Worm (Caenorhabditis elegans) whole organism, young adult: ENCODE measurements around the gene knl-3.

Experiments
- Y79H2A.3 ChIP-seq: fragments of 200-800 bp; sonication (Bioruptor generic); conservative IDR thresholded peaks from 2 replicates; pipeline ENCODE4 v1.3.6; 2022; ENCODE audit warnings: missing genetic modification reagents, missing genetic modification characterization, missing compliant biosample characterization
- akir-1 ChIP-seq: fragments of 200-800 bp; sonication (Bioruptor generic); optimal IDR thresholded peaks from 2 replicates; lab custom pipeline; 2018; ENCODE audit warnings: mild to moderate bottlenecking, missing genetic modification characterization, moderate library complexity, missing compliant biosample characterization
- ama-1 ChIP-seq, 3 experiments: fragments of 150-350 bp in 1 of 3; sonication (generic microtip) in 2 of 3; optimal IDR thresholded peaks; 2 replicates each; lab custom pipeline; 2014 to 2018; ENCODE audit warnings: missing biosample characterization in 2 of 3, missing genetic modification characterization in 2 of 3, missing genetic modification reagents in 2 of 3
- bed-2 ChIP-seq: fragments of 200-800 bp; sonication (Bioruptor generic); IDR thresholded peaks from 2 replicates; pipeline ENCODE4 v1.3.6; 2022; ENCODE audit warnings: missing genetic modification reagents, missing genetic modification characterization, missing compliant biosample characterization
- efl-1 ChIP-seq: fragments of 150-350 bp; optimal IDR thresholded peaks from 2 replicates; lab custom pipeline; 2014; ENCODE audit warnings: missing biosample characterization, missing genetic modification reagents, missing genetic modification characterization
- egrh-3 ChIP-seq: fragments of 200-800 bp; sonication (Bioruptor generic); IDR thresholded peaks from 2 replicates; pipeline ENCODE4 v1.3.6; 2022; ENCODE audit warnings: missing genetic modification reagents, missing genetic modification characterization, missing compliant biosample characterization
- gei-17 ChIP-seq: fragments of 200-800 bp; sonication (Bioruptor generic); optimal IDR thresholded peaks from 2 replicates; lab custom pipeline; 2018; ENCODE audit warnings: mild to moderate bottlenecking, missing genetic modification characterization, missing compliant biosample characterization
- madf-10 ChIP-seq: sonication (generic microtip); optimal IDR thresholded peaks from 2 replicates; lab custom pipeline; 2016; ENCODE audit warnings: mild to moderate bottlenecking, missing genetic modification characterization, missing compliant biosample characterization
- mxl-1 ChIP-seq: sonication (generic microtip); optimal IDR thresholded peaks from 2 replicates; lab custom pipeline; 2016; ENCODE audit warnings: missing genetic modification characterization, missing compliant biosample characterization
- pha-4 ChIP-seq: fragments of 150-350 bp; sonication (generic microtip); optimal IDR thresholded peaks from 2 replicates; lab custom pipeline; 2014; ENCODE audit warnings: missing biosample characterization, missing genetic modification reagents, missing genetic modification characterization
- snpc-1.1 ChIP-seq: sonication (generic microtip); optimal IDR thresholded peaks from 2 replicates; lab custom pipeline; 2017; ENCODE audit warnings: missing genetic modification characterization, mild to moderate bottlenecking, missing compliant biosample characterization, antibody characterized with exemption, moderate library complexity, missing genotype, missing genetic modification reagents; ENCODE audit not compliant: insufficient read depth
- snpc-1.3 ChIP-seq: sonication (generic microtip); optimal IDR thresholded peaks from 2 replicates; lab custom pipeline; 2017; ENCODE audit warnings: missing genetic modification characterization, mild to moderate bottlenecking, missing compliant biosample characterization, antibody characterized with exemption, moderate library complexity, missing genotype, missing genetic modification reagents; ENCODE audit not compliant: insufficient read depth
- unc-62 ChIP-seq: fragments of 150-350 bp; optimal IDR thresholded peaks from 2 replicates; lab custom pipeline; 2014; ENCODE audit warnings: missing biosample characterization, missing genetic modification reagents, missing genetic modification characterization

DNA sequence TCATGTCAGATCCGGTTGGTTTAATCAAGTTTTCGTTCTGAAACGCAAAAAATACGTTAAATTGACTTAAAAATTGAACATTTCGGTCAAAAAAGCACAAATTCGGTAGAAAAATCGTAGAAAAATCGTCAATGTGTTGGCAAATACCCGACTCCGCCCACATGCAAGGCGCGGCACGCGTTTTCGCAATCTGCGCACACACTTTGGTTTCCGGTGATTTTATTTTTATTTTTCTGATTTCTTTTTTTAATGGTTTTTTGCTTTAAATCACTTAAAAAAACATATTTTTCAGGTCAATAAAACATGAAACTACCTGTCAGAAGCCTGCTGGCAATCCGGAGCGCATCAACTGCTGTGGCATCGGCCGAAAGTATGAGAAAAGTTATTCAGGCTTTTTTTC, 47.7 kb upstream of the knl-3 start, which contains the start of the genes gly-7 and mrpl-39:
- TF ChIP-seq snpc-1.3 (tag; lab: Kevin White, UChicago): no peak
- no peak for TF ChIP-seq akir-1
- no peak for TF ChIP-seq unc-62
- TF ChIP-seq pha-4 (tag; lab: Kevin White, UChicago): no peak
- TF ChIP-seq gei-17 (GFP tag; lab: Kevin White, UChicago): no peak
- no peak for TF ChIP-seq efl-1 (GFP tag; lab: Kevin White, UChicago)
- TF ChIP-seq ama-1 (optimal IDR thresholded peaks at IDR 0.05; lab: Kevin White, UChicago): no peak
- TF ChIP-seq ama-1 (GFP tag; optimal IDR thresholded peaks at IDR 0.05; lab: Kevin White, UChicago): no peak
- TF ChIP-seq bed-2 (GFP tag; lab: Robert Waterston, UW): no peak
- TF ChIP-seq madf-10 (tag; lab: Kevin White, UChicago): no peak
- no peak for TF ChIP-seq egrh-3 (GFP tag; lab: Robert Waterston, UW)
- TF ChIP-seq snpc-1.1 (tag; lab: Kevin White, UChicago): no peak
- no peak for TF ChIP-seq Y79H2A.3 (GFP tag; lab: Robert Waterston, UW)
- no peak for TF ChIP-seq mxl-1
